Fruit fly (Drosophila melanogaster) whole organism, embryonic: Measurements from ENCODE around the gene CG14401.
A peak's percentile ranks its signal among the peaks of the same experiment; 100 is the strongest.

Experiments
- C15 ChIP-seq: fragments of 200-800 bp; sonication (Bioruptor generic); IDR thresholded peaks from 3 replicates; pipeline ENCODE4 v1.3.6; 2022; ENCODE audit warnings: missing biosample characterization, missing genetic modification characterization
- CG10267 ChIP-seq: fragments of 200-800 bp; sonication (Bioruptor generic); optimal IDR thresholded peaks from 2 replicates; lab custom pipeline; 2018; ENCODE audit warnings: missing biosample characterization, mild to moderate bottlenecking, missing genetic modification characterization, moderate library complexity
- CG10543 ChIP-seq: fragments of 200-800 bp; sonication (Bioruptor generic); optimal IDR thresholded peaks from 3 replicates; lab custom pipeline; 2017; ENCODE audit warnings: missing biosample characterization, mild to moderate bottlenecking, missing genetic modification characterization, moderate library complexity
- CG11093 ChIP-seq: fragments of 200-800 bp; sonication (Bioruptor generic); IDR thresholded peaks from 3 replicates; pipeline ENCODE4 v1.3.6; 2022; ENCODE audit warnings: missing biosample characterization, missing genetic modification characterization
- CG11560 ChIP-seq: fragments of 200-800 bp; sonication (Bioruptor generic); IDR thresholded peaks from 3 replicates; pipeline ENCODE4 v1.3.6; 2022; ENCODE audit warnings: missing biosample characterization, missing genetic modification characterization
- CG12236 ChIP-seq: fragments of 200-800 bp; sonication (Bioruptor generic); optimal IDR thresholded peaks from 2 replicates; lab custom pipeline; 2016; ENCODE audit warnings: missing biosample characterization, missing genetic modification characterization
- CG13296 ChIP-seq: fragments of 200-800 bp; sonication (Bioruptor generic); optimal IDR thresholded peaks from 3 replicates; lab custom pipeline; 2018; ENCODE audit warnings: missing biosample characterization, mild to moderate bottlenecking, missing genetic modification characterization
- CG14014 ChIP-seq: fragments of 200-800 bp; sonication (Bioruptor generic); IDR thresholded peaks from 2 replicates; pipeline ENCODE4 v1.3.6; 2022; ENCODE audit warnings: missing biosample characterization, missing genetic modification characterization
- CG15601 ChIP-seq: fragments of 200-800 bp; sonication (Bioruptor generic); optimal IDR thresholded peaks from 3 replicates; lab custom pipeline; 2019; ENCODE audit warnings: missing biosample characterization, mild to moderate bottlenecking, missing genetic modification characterization, moderate library complexity
- CG16779 ChIP-seq: fragments of 200-800 bp; sonication (Bioruptor generic); IDR thresholded peaks from 2 replicates; pipeline ENCODE4 v1.3.6; 2022; ENCODE audit warnings: missing biosample characterization, missing genetic modification characterization
- CG16813 ChIP-seq: fragments of 200-800 bp; sonication (Bioruptor generic); IDR thresholded peaks from 3 replicates; pipeline ENCODE4 v1.3.6; 2022; ENCODE audit warnings: missing biosample characterization, missing genetic modification characterization; ENCODE audit not compliant: partially characterized antibody
- CG16863 ChIP-seq: fragments of 200-800 bp; sonication (Bioruptor generic); optimal IDR thresholded peaks from 3 replicates; lab custom pipeline; 2016; ENCODE audit warnings: missing biosample characterization, missing genetic modification characterization
- CG17612 ChIP-seq: fragments of 200-800 bp; sonication (Bioruptor generic); IDR thresholded peaks from 2 replicates; pipeline ENCODE4 v1.3.6; 2022; ENCODE audit warnings: missing biosample characterization, missing genetic modification characterization
- CG4404 ChIP-seq: fragments of 200-800 bp; sonication (Bioruptor generic); IDR thresholded peaks from 2 replicates; pipeline ENCODE4 v1.3.6; 2022; ENCODE audit warnings: missing biosample characterization, missing genetic modification characterization
- CG4854 ChIP-seq: fragments of 200-800 bp; sonication (Bioruptor generic); optimal IDR thresholded peaks from 2 replicates; lab custom pipeline; 2016; ENCODE audit warnings: missing biosample characterization, missing genetic modification characterization, inconsistent platforms
- CG6272 ChIP-seq: fragments of 200-800 bp; sonication (Bioruptor generic); IDR thresholded peaks from 2 replicates; pipeline ENCODE4 v1.3.6; 2022; ENCODE audit warnings: missing biosample characterization, missing genetic modification characterization
- CG6765 ChIP-seq: fragments of 200-800 bp; sonication (Bioruptor generic); optimal IDR thresholded peaks from 3 replicates; lab custom pipeline; 2017; ENCODE audit warnings: missing biosample characterization, mild to moderate bottlenecking, missing genetic modification characterization
- CG6813 ChIP-seq: fragments of 200-800 bp; sonication (Bioruptor generic); optimal IDR thresholded peaks from 2 replicates; lab custom pipeline; 2017; ENCODE audit warnings: missing biosample characterization, missing genetic modification characterization, mild to moderate bottlenecking, moderate library complexity, missing genetic modification reagents
- CG8388 ChIP-seq: fragments of 200-800 bp; sonication (Bioruptor generic); optimal IDR thresholded peaks from 2 replicates; lab custom pipeline; 2019; ENCODE audit warnings: missing biosample characterization, mild to moderate bottlenecking, missing genetic modification characterization, moderate library complexity
- CG8944 ChIP-seq: fragments of 200-800 bp; sonication (Bioruptor generic); optimal IDR thresholded peaks from 3 replicates; lab custom pipeline; 2016; ENCODE audit warnings: missing biosample characterization, missing genetic modification characterization
- Chrac-16 ChIP-seq: fragments of 200-800 bp; sonication (Bioruptor generic); optimal IDR thresholded peaks from 3 replicates; lab custom pipeline; 2016; ENCODE audit warnings: missing biosample characterization, missing genetic modification characterization
- D19A ChIP-seq: fragments of 200-800 bp; optimal IDR thresholded peaks from 3 replicates; lab custom pipeline; 2019; ENCODE audit warnings: missing biosample characterization, mild to moderate bottlenecking, missing genetic modification characterization, moderate library complexity
- Fer3 ChIP-seq: fragments of 200-800 bp; sonication (Bioruptor generic); optimal IDR thresholded peaks from 2 replicates; lab custom pipeline; 2018; ENCODE audit warnings: missing biosample characterization, mild to moderate bottlenecking, missing genetic modification characterization, moderate library complexity
- Hsf ChIP-seq: fragments of 200-800 bp; sonication (Bioruptor generic); optimal IDR thresholded peaks from 3 replicates; lab custom pipeline; 2016; ENCODE audit warnings: missing biosample characterization, missing genetic modification characterization
- Lhr ChIP-seq: fragments of 200-800 bp; sonication (Bioruptor generic); optimal IDR thresholded peaks from 3 replicates; lab custom pipeline; 2017; ENCODE audit warnings: mild to moderate bottlenecking, missing biosample characterization, missing genetic modification reagents, missing genetic modification characterization
- MBD-R2 ChIP-seq: fragments of 200-800 bp; sonication (Bioruptor generic); IDR thresholded peaks from 2 replicates; pipeline ENCODE4 v1.3.6; 2022; ENCODE audit warnings: missing biosample characterization, missing genetic modification characterization
- Med ChIP-seq: fragments of 200-800 bp; sonication (Bioruptor generic); peaks from one replicate; lab custom pipeline; 2016; ENCODE audit warnings: missing biosample characterization, missing genetic modification characterization, mild to moderate bottlenecking, inconsistent platforms, moderate library complexity
- NC2β ChIP-seq: fragments of 200-800 bp; sonication (Bioruptor generic); optimal IDR thresholded peaks from 2 replicates; lab custom pipeline; 2016; ENCODE audit warnings: missing biosample characterization, missing genetic modification characterization
- Pdp1 ChIP-seq, 2 experiments: fragments of 200-800 bp; sonication (Bioruptor generic); optimal IDR thresholded peaks; 3 replicates each; lab custom pipeline; 2016; ENCODE audit warnings: missing biosample characterization in 2 of 2, missing genetic modification characterization in 2 of 2, mild to moderate bottlenecking in 1 of 2, moderate library complexity in 1 of 2
- Ptx1 ChIP-seq: fragments of 200-800 bp; sonication (Bioruptor generic); IDR thresholded peaks from 2 replicates; pipeline ENCODE4 v1.3.6; 2022; ENCODE audit warnings: missing biosample characterization, missing genetic modification characterization
- Rx ChIP-seq: fragments of 200-800 bp; sonication (Bioruptor generic); IDR thresholded peaks from 2 replicates; pipeline ENCODE4 v1.3.6; 2022; ENCODE audit warnings: missing biosample characterization, missing genetic modification characterization
- ac ChIP-seq: fragments of 200-800 bp; sonication (Bioruptor generic); optimal IDR thresholded peaks from 3 replicates; lab custom pipeline; 2017; ENCODE audit warnings: missing biosample characterization, mild to moderate bottlenecking, missing genetic modification characterization
- bsh ChIP-seq, 2 experiments: fragments of 200-800 bp; sonication (Bioruptor generic); optimal IDR thresholded peaks; 2 replicates each; lab custom pipeline; 2017 to 2018; ENCODE audit warnings: mild to moderate bottlenecking in 2 of 2, missing biosample characterization in 2 of 2, missing genetic modification characterization in 2 of 2, moderate library complexity in 1 of 2
- cato ChIP-seq: fragments of 200-800 bp; sonication (Bioruptor generic); optimal IDR thresholded peaks from 2 replicates; lab custom pipeline; 2016; ENCODE audit warnings: missing biosample characterization, missing genetic modification characterization, borderline replicate concordance
- dati ChIP-seq: fragments of 200-800 bp; sonication (Bioruptor generic); IDR thresholded peaks from 2 replicates; pipeline ENCODE4 v1.3.6; 2022; ENCODE audit warnings: missing biosample characterization, missing genetic modification characterization
- dpn ChIP-seq, 2 experiments: fragments of 200-800 bp; sonication (Bioruptor generic); optimal IDR thresholded peaks; 3 replicates each; lab custom pipeline; 2016; ENCODE audit warnings: missing biosample characterization in 2 of 2, missing genetic modification characterization in 2 of 2
- eve ChIP-seq, 2 experiments: fragments of >200 bp; optimal IDR thresholded peaks; 2 replicates each; lab custom pipeline; 2017; ENCODE audit warnings: missing biosample characterization in 2 of 2, missing genetic modification characterization in 2 of 2
- fd64A ChIP-seq: fragments of 200-800 bp; sonication (Bioruptor generic); optimal IDR thresholded peaks from 3 replicates; lab custom pipeline; 2018; ENCODE audit warnings: missing biosample characterization, mild to moderate bottlenecking, missing genetic modification characterization
- fru ChIP-seq: fragments of >200 bp; optimal IDR thresholded peaks from 2 replicates; lab custom pipeline; 2017
- ftz-f1 ChIP-seq: fragments of 200-800 bp; sonication (Bioruptor generic); optimal IDR thresholded peaks from 2 replicates; lab custom pipeline; 2016; ENCODE audit warnings: missing biosample characterization, missing genetic modification characterization
- jigr1 ChIP-seq: fragments of 200-800 bp; sonication (Bioruptor generic); IDR thresholded peaks from 3 replicates; pipeline ENCODE4 v1.3.6; 2022; ENCODE audit warnings: missing biosample characterization, missing genetic modification characterization
- pho ChIP-seq: fragments of 200-800 bp; sonication (Bioruptor generic); optimal IDR thresholded peaks from 2 replicates; lab custom pipeline; 2016; ENCODE audit warnings: missing biosample characterization, missing genetic modification characterization
- phol ChIP-seq: fragments of 200-800 bp; sonication (Bioruptor generic); optimal IDR thresholded peaks from 3 replicates; lab custom pipeline; 2018; ENCODE audit warnings: missing biosample characterization, mild to moderate bottlenecking, missing genetic modification characterization, moderate library complexity
- scrt ChIP-seq: fragments of 200-800 bp; sonication (Bioruptor generic); optimal IDR thresholded peaks from 2 replicates; lab custom pipeline; 2018; ENCODE audit warnings: missing biosample characterization, mild to moderate bottlenecking, missing genetic modification characterization, moderate library complexity
- sens ChIP-seq: fragments of 200-800 bp; sonication (Bioruptor generic); peaks from one replicate; lab custom pipeline; 2016; ENCODE audit warnings: missing biosample characterization, missing genetic modification characterization
- tna ChIP-seq: fragments of 200-800 bp; sonication (Bioruptor generic); IDR thresholded peaks from 2 replicates; pipeline ENCODE4 v1.3.6; 2022; ENCODE audit warnings: missing biosample characterization, missing genetic modification characterization; ENCODE audit not compliant: partially characterized antibody
- ttk ChIP-seq: fragments of 200-800 bp; sonication (Bioruptor generic); IDR thresholded peaks from 2 replicates; pipeline ENCODE4 v2.1.2; 2022; ENCODE audit warnings: missing biosample characterization, missing genetic modification characterization
- usp ChIP-seq: fragments of >200 bp; optimal IDR thresholded peaks from 2 replicates; lab custom pipeline; 2017; ENCODE audit warnings: missing biosample characterization, missing genetic modification characterization
- yki ChIP-seq: fragments of >200 bp; optimal IDR thresholded peaks from 3 replicates; lab custom pipeline; 2018
- zfh1 ChIP-seq: fragments of 200-800 bp; sonication (Bioruptor generic); IDR thresholded peaks from 3 replicates; pipeline ENCODE4 v1.3.6; 2022; ENCODE audit warnings: missing biosample characterization, missing genetic modification characterization

The CG14401 gene

DNA sequence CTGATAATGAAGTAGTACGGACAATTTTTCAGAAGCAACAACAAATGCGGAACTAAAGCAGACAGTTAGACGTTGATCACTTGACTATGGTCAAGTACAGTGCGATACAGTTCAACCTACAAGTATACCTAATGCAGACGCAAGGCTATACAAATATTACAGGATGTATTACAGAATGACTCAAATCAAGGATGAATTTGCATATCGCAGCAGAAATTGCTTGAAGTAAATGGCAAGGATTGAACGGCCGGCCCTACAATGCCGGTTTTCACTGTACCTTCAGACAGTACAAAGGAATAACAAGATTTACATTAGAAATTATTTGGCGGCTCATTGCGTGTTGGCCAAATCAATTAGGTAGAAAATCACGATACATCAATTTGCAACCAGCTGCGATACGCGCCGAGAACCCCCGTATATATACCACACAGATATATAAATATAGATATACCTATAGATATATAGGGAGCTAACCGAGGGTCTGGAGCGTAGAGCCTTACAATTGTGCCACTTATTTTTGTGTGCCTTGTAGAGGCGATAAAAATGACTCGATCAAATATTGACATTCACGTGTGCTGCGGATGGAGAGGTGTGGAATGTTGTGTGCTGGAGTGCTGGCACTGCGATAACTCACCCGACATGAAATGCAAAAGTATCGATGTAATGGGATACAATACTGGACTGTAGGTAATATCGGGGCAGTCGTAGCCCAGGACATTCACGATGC lies 11.9 kb downstream of the CG14401 start (continued):
- TF ChIP-seq CG14014 (GFP tag; lab: Robert Waterston, UW), result peak; percentile 70; the same call in 1 of the 2 replicates
- no peak for TF ChIP-seq CG6765 (GFP tag; lab: Kevin White, UChicago)
- no peak for TF ChIP-seq NC2β (GFP tag; lab: Kevin White, UChicago)
- no peak for TF ChIP-seq D19A (tag; lab: Kevin White, UChicago)
- peak; percentile 61; the same call in 1 of the 2 replicates for TF ChIP-seq CG16779 (GFP tag; lab: Robert Waterston, UW)
- no peak for TF ChIP-seq fru (lab: Kevin White, UChicago)
- 0 out of 2 replicates have a peak, but pooled peaks have one; percentile 17 for TF ChIP-seq dati (GFP tag; lab: Robert Waterston, UW)
- TF ChIP-seq cato (GFP tag; lab: Kevin White, UChicago), result no peak
- peak; percentile 62; the same call in 1 of the 3 replicates for TF ChIP-seq CG11560 (tag; lab: Robert Waterston, UW)
- TF ChIP-seq CG8388 (GFP tag; lab: Kevin White, UChicago), result peak; percentile 18
- TF ChIP-seq Hsf (GFP tag; lab: Kevin White, UChicago), result peak; percentile 64
- no peak for TF ChIP-seq CG16813
- TF ChIP-seq CG8944 (GFP tag; lab: Kevin White, UChicago), result peak; percentile 40
- TF ChIP-seq Chrac-16 (GFP tag; lab: Kevin White, UChicago), result peak; percentile 11
- peak; percentile 30; the same call in 1 of the 2 replicates for TF ChIP-seq CG17612 (GFP tag; lab: Robert Waterston, UW)
- peak; percentile 45; the same call in 1 of the 3 replicates for TF ChIP-seq CG11093 (GFP tag; lab: Robert Waterston, UW)
- TF ChIP-seq fd64A (GFP tag; lab: Kevin White, UChicago), result no peak
- TF ChIP-seq eve (GFP tag; optimal IDR thresholded peaks at IDR 0.05; lab: Kevin White, UChicago), result peak in 1 of 2 experiments; percentile 53
- no peak for TF ChIP-seq tna (GFP tag; lab: Robert Waterston, UW)
- TF ChIP-seq Fer3 (tag; lab: Kevin White, UChicago), result peak; percentile 70
- peak; percentile 58 for TF ChIP-seq Ptx1 (GFP tag; lab: Robert Waterston, UW)
- TF ChIP-seq ac (GFP tag; lab: Kevin White, UChicago), result no peak
- TF ChIP-seq yki (lab: Kevin White, UChicago), result no peak
- no peak for TF ChIP-seq CG6272 (GFP tag; lab: Robert Waterston, UW)
- TF ChIP-seq CG13296 (GFP tag; lab: Kevin White, UChicago), result peak; percentile 35
- TF ChIP-seq CG15601, result no peak
- TF ChIP-seq CG4404 (GFP tag; lab: Robert Waterston, UW), result 0 out of 2 replicates have a peak, but pooled peaks have one; percentile 21
- peak; percentile 4 for TF ChIP-seq CG10543 (GFP tag; lab: Kevin White, UChicago)
- peak; percentile 94 for TF ChIP-seq Med (GFP tag; lab: Kevin White, UChicago)
- no peak for TF ChIP-seq Lhr (GFP tag; lab: Kevin White, UChicago)
- peak; percentile 21 for TF ChIP-seq scrt (GFP tag; lab: Kevin White, UChicago)
- no peak for TF ChIP-seq CG4854 (GFP tag; lab: Kevin White, UChicago)
- peak; percentile 87 for TF ChIP-seq sens (GFP tag; lab: Kevin White, UChicago)
- peak; percentile 50; the same call in 1 of the 2 replicates for TF ChIP-seq MBD-R2 (GFP tag; lab: Robert Waterston, UW)
- TF ChIP-seq Rx, result no peak
- TF ChIP-seq bsh (GFP tag; optimal IDR thresholded peaks at IDR 0.05; lab: Kevin White, UChicago), result peak in 1 of 2 experiments; percentile 22
- TF ChIP-seq Pdp1 (GFP tag; optimal IDR thresholded peaks at IDR 0.05; lab: Kevin White, UChicago), result peak; percentile 64 to 72
- TF ChIP-seq CG16863 (GFP tag; lab: Kevin White, UChicago), result peak; percentile 17
- peak; percentile 23 for TF ChIP-seq CG6813 (GFP tag; lab: Kevin White, UChicago)
- TF ChIP-seq CG10267 (tag; lab: Kevin White, UChicago), result no peak
- no peak for TF ChIP-seq jigr1
- TF ChIP-seq zfh1 (GFP tag; lab: Robert Waterston, UW), result peak; percentile 52; the same call in 1 of the 3 replicates
- TF ChIP-seq pho, result peak; percentile 70
- TF ChIP-seq usp (GFP tag; lab: Kevin White, UChicago), result no peak
- TF ChIP-seq ftz-f1, result no peak
- TF ChIP-seq CG12236 (GFP tag; lab: Kevin White, UChicago), result no peak
- TF ChIP-seq ttk (GFP tag; lab: Robert Waterston, UW), result no peak
- peak; percentile 50 to 59 for TF ChIP-seq dpn (GFP tag; optimal IDR thresholded peaks at IDR 0.05; lab: Kevin White, UChicago)
- peak; percentile 27 for TF ChIP-seq phol (tag; lab: Kevin White, UChicago)
- TF ChIP-seq C15 (GFP tag; lab: Robert Waterston, UW), result 0 out of 3 replicates have a peak, but pooled peaks have one; percentile 67
